Fruit fly (Drosophila melanogaster) whole organism, embryonic: ENCODE measurements around the gene CG31525.

Experiments
- CG17361 ChIP-seq: fragments of 200-800 bp; sonication (Bioruptor generic); IDR thresholded peaks from 3 replicates; pipeline ENCODE4 v1.3.6; 2022; ENCODE audit warnings: missing biosample characterization, missing genetic modification characterization
- CG2129 ChIP-seq: fragments of 200-800 bp; sonication (Bioruptor generic); IDR thresholded peaks from 2 replicates; pipeline ENCODE4 v1.3.6; 2022; ENCODE audit warnings: missing biosample characterization, missing genetic modification characterization; ENCODE audit not compliant: partially characterized antibody
- CG30020 ChIP-seq: fragments of 200-800 bp; optimal IDR thresholded peaks from 2 replicates; lab custom pipeline; 2019; ENCODE audit warnings: missing biosample characterization, mild to moderate bottlenecking, missing genetic modification characterization, moderate library complexity
- CG31441 ChIP-seq: fragments of 200-800 bp; sonication (Bioruptor generic); IDR thresholded peaks from 2 replicates; pipeline ENCODE4 v1.3.6; 2022; ENCODE audit warnings: missing biosample characterization, missing genetic modification characterization
- CG7928 ChIP-seq: fragments of 200-800 bp; sonication (Bioruptor generic); optimal IDR thresholded peaks from 2 replicates; lab custom pipeline; 2017; ENCODE audit warnings: missing biosample characterization, mild to moderate bottlenecking, missing genetic modification characterization
- CG8924 ChIP-seq: fragments of 200-800 bp; optimal IDR thresholded peaks from 3 replicates; lab custom pipeline; 2019; ENCODE audit warnings: missing biosample characterization, mild to moderate bottlenecking, missing genetic modification characterization, moderate library complexity
- Rfx ChIP-seq: fragments of 200-800 bp; sonication (Bioruptor generic); IDR thresholded peaks from 2 replicates; pipeline ENCODE4 v1.3.6; 2022; ENCODE audit warnings: missing biosample characterization, missing genetic modification characterization
- fd102C ChIP-seq: fragments of 200-800 bp; sonication (Bioruptor generic); optimal IDR thresholded peaks from 2 replicates; lab custom pipeline; 2018; ENCODE audit warnings: missing biosample characterization, mild to moderate bottlenecking, missing genetic modification characterization, moderate library complexity
- jing ChIP-seq: fragments of 200-800 bp; sonication (Bioruptor generic); optimal IDR thresholded peaks from 2 replicates; lab custom pipeline; 2018; ENCODE audit warnings: missing biosample characterization, mild to moderate bottlenecking, missing genetic modification characterization
- trem ChIP-seq: fragments of 200-800 bp; optimal IDR thresholded peaks from 3 replicates; lab custom pipeline; 2019; ENCODE audit warnings: missing biosample characterization, mild to moderate bottlenecking, missing genetic modification characterization, moderate library complexity

DNA sequence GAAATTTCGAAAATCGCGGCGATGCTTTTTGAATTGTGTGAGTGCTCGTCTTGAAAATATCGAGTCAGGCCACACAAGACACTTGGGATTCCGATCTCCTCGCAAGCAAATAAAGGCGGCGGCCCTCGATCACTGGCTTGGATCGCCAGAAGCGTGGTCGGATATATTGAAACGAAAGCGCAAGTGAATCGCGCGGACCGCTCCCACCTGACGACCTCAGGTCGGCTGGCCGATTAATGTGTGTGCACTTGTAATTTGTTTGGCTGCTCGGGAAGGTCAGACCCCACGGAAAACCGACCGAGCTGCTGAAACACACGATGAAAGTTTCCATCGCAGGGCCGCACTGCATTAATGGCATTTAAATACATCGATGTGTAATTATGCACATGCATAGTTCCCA, 48.5 kb downstream of the CG31525 start:
- no peak for TF ChIP-seq trem (tag; lab: Kevin White, UChicago)
- TF ChIP-seq CG2129 (GFP tag; lab: Robert Waterston, UW), result no peak
- TF ChIP-seq fd102C, result no peak
- no peak for TF ChIP-seq CG8924 (tag; lab: Kevin White, UChicago)
- TF ChIP-seq CG17361 (GFP tag; lab: Robert Waterston, UW), result no peak
- TF ChIP-seq CG31441 (GFP tag; lab: Robert Waterston, UW), result no peak
- no peak for TF ChIP-seq CG7928
- TF ChIP-seq Rfx (GFP tag; lab: Robert Waterston, UW), result no peak
- TF ChIP-seq jing (GFP tag; lab: Kevin White, UChicago), result no peak
- TF ChIP-seq CG30020 (tag; lab: Kevin White, UChicago), result no peak
